Worm (Caenorhabditis elegans) whole organism, L1 larva: ENCODE measurements around the gene asm-3.

Source experiments
- aly-2 ChIP-seq: fragments of 150-350 bp; optimal IDR thresholded peaks from 2 replicates; lab custom pipeline; 2014; ENCODE audit warnings: missing biosample characterization, missing genetic modification characterization
- ceh-82 ChIP-seq, 3 experiments: fragments of 150-350 bp in 1 of 3; sonication (generic microtip) in 2 of 3; optimal IDR thresholded peaks; 2 replicates each; lab custom pipeline; 2014 to 2017; ENCODE audit warnings: missing biosample characterization in 3 of 3, missing genetic modification characterization in 3 of 3
- fkh-10 ChIP-seq: sonication (generic microtip); optimal IDR thresholded peaks from 2 replicates; lab custom pipeline; 2017; ENCODE audit warnings: missing biosample characterization, missing genetic modification reagents, missing genetic modification characterization
- nhr-11 ChIP-seq: fragments of 150-350 bp; optimal IDR thresholded peaks from 2 replicates; lab custom pipeline; 2014; ENCODE audit warnings: missing biosample characterization, missing genetic modification characterization
- nhr-237 ChIP-seq: fragments of 150-350 bp; optimal IDR thresholded peaks from 2 replicates; lab custom pipeline; 2014; ENCODE audit warnings: missing biosample characterization, missing genetic modification characterization
- pqm-1 ChIP-seq: sonication (generic microtip); optimal IDR thresholded peaks from 3 replicates; lab custom pipeline; 2017; ENCODE audit warnings: missing biosample characterization, missing genetic modification characterization
- unc-62 ChIP-seq: fragments of 150-350 bp; optimal IDR thresholded peaks from 2 replicates; lab custom pipeline; 2014; ENCODE audit warnings: missing biosample characterization, missing genetic modification reagents, missing genetic modification characterization

ce11 chrIV:481067-481466 lies 42.5 kb downstream of the asm-3 start, which contains the start of gene npr-37:
- no peak for TF ChIP-seq nhr-237 (tag; lab: Kevin White, UChicago)
- TF ChIP-seq aly-2 = no peak
- no peak for TF ChIP-seq ceh-82 (tag; optimal IDR thresholded peaks at IDR 0.05; lab: Kevin White, UChicago)
- TF ChIP-seq unc-62 (GFP tag; lab: Kevin White, UChicago) = no peak
- TF ChIP-seq fkh-10 (GFP tag; lab: Kevin White, UChicago) = no peak
- TF ChIP-seq nhr-11 (tag; lab: Kevin White, UChicago) = no peak
- TF ChIP-seq pqm-1 (tag; lab: Kevin White, UChicago) = no peak
